Fruit fly (Drosophila melanogaster): ENCODE data around the gene Hmu.

Hmu gene

DNA sequence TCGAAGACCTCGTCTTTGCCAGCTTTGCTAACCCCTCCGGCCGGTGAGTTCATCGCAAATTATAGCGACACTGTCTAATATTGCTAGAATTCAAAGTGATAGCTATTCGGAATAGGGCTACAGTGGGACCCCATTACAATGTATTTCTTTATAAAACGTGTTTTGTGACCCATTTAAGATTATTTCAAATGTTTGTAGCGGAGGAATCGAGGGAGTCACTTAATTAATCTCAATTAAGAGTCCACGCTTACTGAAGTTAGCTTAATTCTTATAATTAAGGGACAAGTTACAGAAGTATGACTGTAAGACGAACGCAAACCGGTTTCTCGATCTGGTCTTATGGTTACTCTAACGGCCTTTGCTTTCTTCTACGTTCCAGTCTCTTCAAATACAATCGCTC, 1.1 kb downstream of the Hmu start (continued):
- TF ChIP-seq pnt (GFP tag; optimal IDR thresholded peaks at IDR 0.05): peak; percentile 10
- TF ChIP-seq CG33213 (GFP tag; optimal IDR thresholded peaks at IDR 0.05): no peak
- no peak for TF ChIP-seq exex (tag; optimal IDR thresholded peaks at IDR 0.05)
- no peak for TF ChIP-seq sens-2 (GFP tag; IDR thresholded peaks at IDR 0.05)
- peak; percentile 17 for TF ChIP-seq CG10267 (tag; optimal IDR thresholded peaks at IDR 0.05)
- TF ChIP-seq CG17361 (GFP tag; IDR thresholded peaks at IDR 0.05): 0 out of 3 replicates have a peak, but pooled peaks have one; percentile 28
- TF ChIP-seq knrl (GFP tag; IDR thresholded peaks at IDR 0.05; ENCODE audit: partially characterized antibody): no peak
- TF ChIP-seq Ets65A (GFP tag): peak; percentile 61
- TF ChIP-seq tna (GFP tag; IDR thresholded peaks at IDR 0.05; ENCODE audit: partially characterized antibody): no peak
- TF ChIP-seq vvl (GFP tag; IDR thresholded peaks at IDR 0.05): peak; percentile 72
- no peak for TF ChIP-seq sqz (GFP tag; optimal IDR thresholded peaks at IDR 0.05)
- no peak for TF ChIP-seq CG9797 (GFP tag; optimal IDR thresholded peaks at IDR 0.05)
- peak; percentile 27 for TF ChIP-seq dmrt11E (tag; optimal IDR thresholded peaks at IDR 0.05)
- TF ChIP-seq CG8765 (GFP tag; IDR thresholded peaks at IDR 0.05): peak; percentile 30; the same call in 1 of the 2 replicates
- peak; percentile 55 for TF ChIP-seq CG18262 (tag; optimal IDR thresholded peaks at IDR 0.05)
- 0 out of 3 replicates have a peak, but pooled peaks have one; percentile 12 for TF ChIP-seq croc (GFP tag; conservative IDR thresholded peaks at IDR 0.05)
- no peak for TF ChIP-seq ewg (GFP tag; optimal IDR thresholded peaks at IDR 0.05)
- TF ChIP-seq CG9609 (GFP tag; optimal IDR thresholded peaks at IDR 0.05): no peak
- TF ChIP-seq jigr1 (GFP tag; IDR thresholded peaks at IDR 0.05): no peak
- TF ChIP-seq CG12236 (GFP tag; optimal IDR thresholded peaks at IDR 0.05): no peak
- peak; percentile 2 for TF ChIP-seq CG9817 (tag; optimal IDR thresholded peaks at IDR 0.05)
- TF ChIP-seq Dad (GFP tag; optimal IDR thresholded peaks at IDR 0.05): no peak
- TF ChIP-seq CG1233 (GFP tag; optimal IDR thresholded peaks at IDR 0.05): peak; percentile 4
- no peak for TF ChIP-seq CG17385 (GFP tag; optimal IDR thresholded peaks at IDR 0.05)
- TF ChIP-seq CG6854 (GFP tag; optimal IDR thresholded peaks at IDR 0.05): no peak
- no peak for TF ChIP-seq CG2875 (GFP tag; optimal IDR thresholded peaks at IDR 0.05)
- no peak for TF ChIP-seq sr (GFP tag; IDR thresholded peaks at IDR 0.05)
- 0 out of 2 replicates have a peak, but pooled peaks have one; percentile 35 for TF ChIP-seq CG14014 (GFP tag; IDR thresholded peaks at IDR 0.05)
- no peak for TF ChIP-seq CG12299 (tag; optimal IDR thresholded peaks at IDR 0.05)
- peak; percentile 12 for TF ChIP-seq BtbVII (GFP tag; optimal IDR thresholded peaks at IDR 0.05)
- TF ChIP-seq CG11723 (GFP tag; optimal IDR thresholded peaks at IDR 0.05): peak; percentile 11
- no peak for TF ChIP-seq CG1602 (GFP tag; optimal IDR thresholded peaks at IDR 0.05)
- TF ChIP-seq pho (GFP tag; optimal IDR thresholded peaks at IDR 0.05): peak; percentile 12
- peak; percentile 37 for TF ChIP-seq CG10543 (GFP tag; optimal IDR thresholded peaks at IDR 0.05)
- no peak for TF ChIP-seq CG12659 (GFP tag; optimal IDR thresholded peaks at IDR 0.05)
- TF ChIP-seq Six4 (GFP tag; optimal IDR thresholded peaks at IDR 0.05): peak; percentile 5
- TF ChIP-seq bbx (GFP tag; IDR thresholded peaks at IDR 0.05; ENCODE audit: partially characterized antibody): no peak
- peak; percentile 37 for TF ChIP-seq CG8924 (tag; optimal IDR thresholded peaks at IDR 0.05)
- no peak for TF ChIP-seq corto (GFP tag; optimal IDR thresholded peaks at IDR 0.05)
- TF ChIP-seq br (optimal IDR thresholded peaks at IDR 0.05): no peak
- TF ChIP-seq Sox100B (GFP tag; optimal IDR thresholded peaks at IDR 0.05): no peak
- no peak for TF ChIP-seq stwl (tag; optimal IDR thresholded peaks at IDR 0.05)
- no peak; the same call in 1 of the 2 replicates for TF ChIP-seq H2.0 (GFP tag; IDR thresholded peaks at IDR 0.05)
- peak; percentile 52 for TF ChIP-seq Drgx (GFP tag; IDR thresholded peaks at IDR 0.05)
- TF ChIP-seq fd102C (GFP tag; optimal IDR thresholded peaks at IDR 0.05): no peak
- no peak for TF ChIP-seq esg (GFP tag; conservative IDR thresholded peaks at IDR 0.05)
- TF ChIP-seq CG10321 (GFP tag; IDR thresholded peaks at IDR 0.05): no peak
- peak; percentile 65 for TF ChIP-seq slbo (GFP tag; IDR thresholded peaks at IDR 0.05)
- no peak for TF ChIP-seq cas (GFP tag; IDR thresholded peaks at IDR 0.05)
- TF ChIP-seq gcm2 (GFP tag; optimal IDR thresholded peaks at IDR 0.05): no peak
- TF ChIP-seq btn (GFP tag; optimal IDR thresholded peaks at IDR 0.05): no peak
- TF ChIP-seq CG7786 (GFP tag; optimal IDR thresholded peaks at IDR 0.05): peak; percentile 30

Data from whole organism, embryonic.